Fruit fly (Drosophila melanogaster): ENCODE data around the gene CG13775.
A peak's percentile ranks its signal among the peaks of the same experiment; 100 is the strongest.

The CG13775 gene

dm6 chr2L:6945088-6945487, 11.7 kb downstream of the CG13775 start, which contains the start of gene Fgop2 (continued):
- TF ChIP-seq al (GFP tag; IDR thresholded peaks at IDR 0.05) (no peak), CG9797 (GFP tag; optimal IDR thresholded peaks at IDR 0.05) (peak; percentile 70), sob (GFP tag; IDR thresholded peaks at IDR 0.05) (peak; percentile 20; the same call in 1 of the 2 replicates), CG2712 (tag; optimal IDR thresholded peaks at IDR 0.05) (peak; percentile 4), stwl (tag; optimal IDR thresholded peaks at IDR 0.05) (peak; percentile 83)

- TF ChIP-seq CG17328 (GFP tag; IDR thresholded peaks at IDR 0.05) (0 out of 2 replicates have a peak, but pooled peaks have one; percentile 7), ap (GFP tag; IDR thresholded peaks at IDR 0.05) (no peak)
These were observed 14.0 kb downstream of the CG13775 start, which contains the start of gene CG18304 for dm6 chr2L:6942714-6943113. TSS of gene CG18304 (minus strand) at chr2L:6942814.

dm6 chr2L:6941731-6942130, 15.0 kb downstream of the CG13775 start:
- TF ChIP-seq Trl (optimal IDR thresholded peaks at IDR 0.05) (peak in 1 of 2 experiments; percentile 47), Trl (GFP tag; optimal IDR thresholded peaks at IDR 0.05) (no peak), pan (optimal IDR thresholded peaks at IDR 0.05) (no peak), pan (GFP tag; optimal IDR thresholded peaks at IDR 0.05 in 1 of 2, IDR thresholded peaks at IDR 0.05 in 1 of 2) (peak in 1 of 2 experiments; percentile 19), corto (GFP tag; optimal IDR thresholded peaks at IDR 0.05) (no peak), kah (GFP tag; optimal IDR thresholded peaks at IDR 0.05) (peak; percentile 54), z (GFP tag; IDR thresholded peaks at IDR 0.05) (0 out of 3 replicates have a peak, but pooled peaks have one; percentile 49), fd96Cb (tag; optimal IDR thresholded peaks at IDR 0.05) (no peak), Taf1 (GFP tag; IDR thresholded peaks at IDR 0.05) (no peak), CG3163 (GFP tag; optimal IDR thresholded peaks at IDR 0.05) (peak; percentile 79), hkb (optimal IDR thresholded peaks at IDR 0.05) (no peak), hkb (GFP tag; IDR thresholded peaks at IDR 0.05) (no peak), mam (GFP tag; optimal IDR thresholded peaks at IDR 0.05) (no peak)

- no peak for TF ChIP-seq Meics (GFP tag; optimal IDR thresholded peaks at IDR 0.05)
- peak; percentile 51 for TF ChIP-seq Sry-δ (GFP tag; optimal IDR thresholded peaks at IDR 0.05)
- no peak for TF ChIP-seq zfh1 (GFP tag; IDR thresholded peaks at IDR 0.05)
- TF ChIP-seq CG1529 (GFP tag; optimal IDR thresholded peaks at IDR 0.05), result no peak
- no peak for TF ChIP-seq sens (GFP tag)
- peak; percentile 39 for TF ChIP-seq cg (GFP tag; optimal IDR thresholded peaks at IDR 0.05)
- TF ChIP-seq CG30403 (GFP tag; optimal IDR thresholded peaks at IDR 0.05), result no peak
- 0 out of 2 replicates have a peak, but pooled peaks have one; percentile 40 for TF ChIP-seq bbx (GFP tag; IDR thresholded peaks at IDR 0.05; ENCODE audit: partially characterized antibody)
- TF ChIP-seq fd96Cb (tag; optimal IDR thresholded peaks at IDR 0.05), result no peak
- TF ChIP-seq da (GFP tag; optimal IDR thresholded peaks at IDR 0.05), result no peak
- peak; percentile 9 for TF ChIP-seq BEAF-32 (GFP tag; optimal IDR thresholded peaks at IDR 0.05)
- no peak for TF ChIP-seq Myb (GFP tag; optimal IDR thresholded peaks at IDR 0.05)
- no peak for TF ChIP-seq dysf (GFP tag; IDR thresholded peaks at IDR 0.05)
- no peak for TF ChIP-seq unc-4 (GFP tag; IDR thresholded peaks at IDR 0.05; ENCODE audit: partially characterized antibody)
- no peak for TF ChIP-seq CG14965 (GFP tag; optimal IDR thresholded peaks at IDR 0.05; ENCODE audit: borderline replicate concordance)
- TF ChIP-seq sisA (GFP tag; IDR thresholded peaks at IDR 0.05), result no peak
- peak; percentile 50 for TF ChIP-seq Sry-β (GFP tag; optimal IDR thresholded peaks at IDR 0.05)
- TF ChIP-seq CG2199 (GFP tag; IDR thresholded peaks at IDR 0.05), result 0 out of 3 replicates have a peak, but pooled peaks have one; percentile 56
- TF ChIP-seq pzg (GFP tag; optimal IDR thresholded peaks at IDR 0.05), result no peak
- peak; percentile 18; the same call in 1 of the 2 replicates for TF ChIP-seq vvl (GFP tag; IDR thresholded peaks at IDR 0.05)
- TF ChIP-seq btn (GFP tag; optimal IDR thresholded peaks at IDR 0.05), result no peak
- TF ChIP-seq CrebB (tag; optimal IDR thresholded peaks at IDR 0.05), result no peak
- no peak for TF ChIP-seq CG9817 (tag; optimal IDR thresholded peaks at IDR 0.05)
- no peak for TF ChIP-seq croc (GFP tag; conservative IDR thresholded peaks at IDR 0.05)
- no peak for TF ChIP-seq D19B (GFP tag; optimal IDR thresholded peaks at IDR 0.05)
- TF ChIP-seq Trl (optimal IDR thresholded peaks at IDR 0.05), result peak in 1 of 2 experiments; percentile 35
- TF ChIP-seq Trl (GFP tag; optimal IDR thresholded peaks at IDR 0.05), result no peak
- TF ChIP-seq CG12155 (GFP tag; optimal IDR thresholded peaks at IDR 0.05), result no peak
- no peak for TF ChIP-seq sqz (GFP tag; optimal IDR thresholded peaks at IDR 0.05)
- TF ChIP-seq Atf3 (GFP tag; optimal IDR thresholded peaks at IDR 0.05), result no peak
- TF ChIP-seq fd102C (GFP tag; optimal IDR thresholded peaks at IDR 0.05), result no peak
These were observed 17.1 kb downstream of the CG13775 start for dm6 chr2L:6939698-6940097.

All from whole organism, embryonic.